Fruit fly (Drosophila melanogaster): Measurements from ENCODE around the gene CoRest.

DNA sequence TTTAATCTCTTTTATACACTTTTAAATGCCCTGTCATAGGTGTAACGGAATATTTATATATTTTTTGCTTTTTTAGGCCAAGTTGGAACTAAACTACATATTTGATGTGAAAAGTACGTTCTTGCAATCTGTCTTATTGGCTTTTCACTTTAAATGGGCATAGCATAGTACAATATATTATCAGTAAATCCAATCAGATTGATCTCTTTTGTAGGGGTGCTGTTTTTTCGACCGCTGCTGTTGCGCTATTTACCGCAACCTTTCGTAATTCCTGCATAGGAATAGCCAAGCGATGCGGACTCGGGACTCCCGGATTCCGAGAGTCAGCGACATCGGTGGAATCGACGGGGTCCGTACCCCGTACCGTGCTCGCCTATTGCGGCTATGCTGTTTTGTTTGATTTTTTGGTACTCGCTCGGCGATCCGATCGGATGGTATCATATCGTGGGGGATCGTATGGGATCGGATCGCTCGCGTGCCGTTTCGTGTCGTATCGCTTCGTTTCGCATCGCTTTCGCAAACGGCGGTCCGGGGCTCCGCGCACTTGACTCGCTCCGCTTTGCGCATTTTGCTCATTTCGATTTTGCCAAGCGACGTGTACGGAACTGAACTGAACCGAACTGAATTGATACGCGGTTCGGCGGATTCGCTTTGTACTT, 23.8 kb upstream of the CoRest start:
- TF ChIP-seq Sin3A (optimal IDR thresholded peaks at IDR 0.05) (no peak), insv (optimal IDR thresholded peaks at IDR 0.05) (no peak), ttk (optimal IDR thresholded peaks at IDR 0.05) (no peak)
